Worm (Caenorhabditis elegans) whole organism, L2 larva: ENCODE results near the gene acdh-6.

Source experiments
- unc-62 ChIP-seq: fragments of 150-350 bp; optimal IDR thresholded peaks from 2 replicates; lab custom pipeline; 2014; ENCODE audit warnings: missing biosample characterization, missing genetic modification reagents, missing genetic modification characterization
- zag-1 ChIP-seq: fragments of 150-350 bp; optimal IDR thresholded peaks from 2 replicates; lab custom pipeline; 2014; ENCODE audit warnings: missing biosample characterization, missing genetic modification characterization

- no peak for TF ChIP-seq zag-1 (tag; lab: Kevin White, UChicago)
- TF ChIP-seq unc-62 (GFP tag; lab: Kevin White, UChicago), result no peak
Observed at ce11 chrIII:8609683-8610082, 48.7 kb downstream of the acdh-6 start, which contains the start of gene C06E1.9.
